Fruit fly (Drosophila melanogaster): Measurements from ENCODE around the gene CG31883.

dm6 chr2L:9498985-9499249 is 29.4 kb upstream of the CG31883 start:
- TF ChIP-seq Hnf4 (GFP tag; optimal IDR thresholded peaks at IDR 0.05) (no peak), N (GFP tag; optimal IDR thresholded peaks at IDR 0.05) (no peak), Dfd (GFP tag; optimal IDR thresholded peaks at IDR 0.05) (no peak), h (GFP tag; optimal IDR thresholded peaks at IDR 0.05) (no peak), dl (GFP tag; optimal IDR thresholded peaks at IDR 0.05; ENCODE audit: insufficient read depth in 1 of 2, partially characterized antibody in 2 of 2) (no peak), HLH106 (tag; optimal IDR thresholded peaks at IDR 0.05) (no peak), ey (GFP tag; optimal IDR thresholded peaks at IDR 0.05) (no peak), usp (GFP tag; optimal IDR thresholded peaks at IDR 0.05) (no peak), Hr83 (GFP tag; optimal IDR thresholded peaks at IDR 0.05; ENCODE audit: poor library complexity, severe bottlenecking) (no peak), pan (optimal IDR thresholded peaks at IDR 0.05) (no peak), br (GFP tag; optimal IDR thresholded peaks at IDR 0.05) (no peak), brk (GFP tag; optimal IDR thresholded peaks at IDR 0.05) (no peak)

Measured in whole organism, wandering third instar larva.